Fruit fly (Drosophila melanogaster): ENCODE results near the gene lectin-33A.

dm6 chr2L:11039548-11040144 lies 37.8 kb downstream of the lectin-33A start:
- TF ChIP-seq rgr (GFP tag; optimal IDR thresholded peaks at IDR 0.05) (no peak), sage (GFP tag; optimal IDR thresholded peaks at IDR 0.05) (no peak), h (GFP tag; optimal IDR thresholded peaks at IDR 0.05) (no peak), dsf (GFP tag; optimal IDR thresholded peaks at IDR 0.05; ENCODE audit: borderline replicate concordance) (no peak), lola (GFP tag; optimal IDR thresholded peaks at IDR 0.05) (no peak), jim (GFP tag; optimal IDR thresholded peaks at IDR 0.05) (no peak), woc (GFP tag; optimal IDR thresholded peaks at IDR 0.05) (no peak), psq (GFP tag; optimal IDR thresholded peaks at IDR 0.05) (no peak)

Measured in whole organism, wandering third instar larva.